Fruit fly (Drosophila melanogaster): ENCODE results near the gene CG14968.

DNA sequence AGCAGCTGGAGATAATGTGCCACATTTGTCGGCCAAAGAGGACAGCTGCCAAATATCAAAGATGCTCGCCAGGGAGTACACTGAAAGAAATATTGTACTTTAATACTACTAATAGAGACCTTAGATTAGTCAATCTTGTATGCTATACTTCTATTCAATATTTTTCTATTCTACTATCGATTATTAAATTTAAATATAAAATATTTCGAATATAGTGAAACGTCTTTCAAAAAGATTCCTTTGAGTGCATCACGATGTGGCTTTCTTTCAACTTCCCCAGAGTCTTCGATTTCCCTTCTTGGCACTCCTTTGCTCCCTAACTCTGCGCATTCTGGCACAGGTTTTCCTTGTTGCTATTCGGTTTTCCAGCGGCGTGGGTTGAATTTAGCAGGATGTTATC, 18.0 kb downstream of the CG14968 start:
- no peak for TF ChIP-seq CG8478 (optimal IDR thresholded peaks at IDR 0.05)
- no peak for TF ChIP-seq CTCF (optimal IDR thresholded peaks at IDR 0.05)

Measured in S2 (cell line).